Fruit fly (Drosophila melanogaster) whole organism, pupa: ENCODE measurements around the gene CG44008.

ENCODE experiments used
- CG10348 ChIP-seq: fragments of 200-800 bp; sonication (Bioruptor generic); IDR thresholded peaks from 2 replicates; pipeline ENCODE4 v1.3.6; 2022; ENCODE audit warnings: missing biosample characterization, missing genetic modification characterization
- CG15710 ChIP-seq: fragments of 200-800 bp; sonication (Bioruptor generic); optimal IDR thresholded peaks from 2 replicates; lab custom pipeline; 2018; ENCODE audit warnings: missing biosample characterization, mild to moderate bottlenecking, missing genetic modification characterization, moderate library complexity
- CG9948 ChIP-seq: fragments of 200-800 bp; sonication (Bioruptor generic); optimal IDR thresholded peaks from 2 replicates; lab custom pipeline; 2018; ENCODE audit warnings: missing biosample characterization, mild to moderate bottlenecking, missing genetic modification characterization, moderate library complexity
- D1 ChIP-seq: fragments of 200-800 bp; sonication (Bioruptor generic); optimal IDR thresholded peaks from 2 replicates; lab custom pipeline; 2018; ENCODE audit warnings: missing biosample characterization, mild to moderate bottlenecking, missing genetic modification characterization, moderate library complexity
- EcR ChIP-seq: fragments of 200-800 bp; sonication (Bioruptor generic); optimal IDR thresholded peaks from 3 replicates; lab custom pipeline; 2019; ENCODE audit warnings: missing biosample characterization, missing genetic modification characterization, mild to moderate bottlenecking, moderate library complexity, missing genetic modification reagents
- Ets98B ChIP-seq: fragments of 200-800 bp; sonication (Bioruptor generic); IDR thresholded peaks from 2 replicates; pipeline ENCODE4 v1.3.6; 2022; ENCODE audit warnings: missing biosample characterization, missing genetic modification characterization
- Pif1A ChIP-seq: fragments of 200-800 bp; sonication (Bioruptor generic); optimal IDR thresholded peaks from 3 replicates; lab custom pipeline; 2016; ENCODE audit warnings: missing biosample characterization, missing genetic modification characterization
- rn ChIP-seq: fragments of 200-800 bp; sonication (Bioruptor generic); IDR thresholded peaks from 2 replicates; pipeline ENCODE4 v1.3.6; 2022; ENCODE audit warnings: missing biosample characterization, missing genetic modification characterization

DNA sequence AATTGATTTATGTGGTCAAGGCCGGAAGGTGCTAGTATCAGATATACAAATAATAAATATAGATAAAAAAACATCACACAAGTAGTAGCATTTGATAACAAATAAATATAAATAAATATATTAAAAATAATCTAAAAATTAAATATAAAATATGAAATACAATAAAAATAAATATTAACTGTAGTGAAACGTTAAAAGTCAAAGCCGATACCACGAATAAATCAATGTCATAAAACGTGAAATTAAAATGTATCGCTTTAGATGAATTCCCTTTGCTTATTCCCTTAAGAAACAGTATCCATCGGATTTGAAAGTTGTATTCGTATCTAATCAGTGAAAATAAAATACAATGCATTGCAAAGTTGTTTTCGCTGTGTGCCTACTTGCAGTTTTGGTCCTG is 7.9 kb downstream of the CG44008 start, which contains the start of gene CG45012:
- no peak for TF ChIP-seq Ets98B (GFP tag; lab: Robert Waterston, UW)
- no peak for TF ChIP-seq Pif1A (GFP tag; lab: Kevin White, UChicago)
- no peak for TF ChIP-seq CG10348
- no peak for TF ChIP-seq EcR (GFP tag; lab: Kevin White, UChicago)
- TF ChIP-seq CG15710 (tag; lab: Kevin White, UChicago): no peak
- TF ChIP-seq rn (GFP tag; lab: Robert Waterston, UW): no peak
- TF ChIP-seq D1: no peak
- TF ChIP-seq CG9948: no peak
